Fruit fly (Drosophila melanogaster) whole organism, pupa: Measurements from ENCODE around the gene CG42869.

Source experiments
- CG10348 ChIP-seq: fragments of 200-800 bp; sonication (Bioruptor generic); IDR thresholded peaks from 2 replicates; pipeline ENCODE4 v1.3.6; 2022; ENCODE audit warnings: missing biosample characterization, missing genetic modification characterization
- CG32121 ChIP-seq: fragments of 200-800 bp; sonication (Bioruptor generic); IDR thresholded peaks from 2 replicates; pipeline ENCODE4 v1.3.6; 2022; ENCODE audit warnings: missing biosample characterization, missing genetic modification characterization
- CG34367 ChIP-seq: fragments of 200-800 bp; sonication (Bioruptor generic); optimal IDR thresholded peaks from 2 replicates; lab custom pipeline; 2018; ENCODE audit warnings: missing biosample characterization, mild to moderate bottlenecking, missing genetic modification characterization
- CG8301 ChIP-seq: fragments of 200-800 bp; sonication (Bioruptor generic); optimal IDR thresholded peaks from 2 replicates; lab custom pipeline; 2018; ENCODE audit warnings: missing biosample characterization, mild to moderate bottlenecking, missing genetic modification characterization
- D1 ChIP-seq: fragments of 200-800 bp; sonication (Bioruptor generic); optimal IDR thresholded peaks from 2 replicates; lab custom pipeline; 2018; ENCODE audit warnings: missing biosample characterization, mild to moderate bottlenecking, missing genetic modification characterization, moderate library complexity

DNA sequence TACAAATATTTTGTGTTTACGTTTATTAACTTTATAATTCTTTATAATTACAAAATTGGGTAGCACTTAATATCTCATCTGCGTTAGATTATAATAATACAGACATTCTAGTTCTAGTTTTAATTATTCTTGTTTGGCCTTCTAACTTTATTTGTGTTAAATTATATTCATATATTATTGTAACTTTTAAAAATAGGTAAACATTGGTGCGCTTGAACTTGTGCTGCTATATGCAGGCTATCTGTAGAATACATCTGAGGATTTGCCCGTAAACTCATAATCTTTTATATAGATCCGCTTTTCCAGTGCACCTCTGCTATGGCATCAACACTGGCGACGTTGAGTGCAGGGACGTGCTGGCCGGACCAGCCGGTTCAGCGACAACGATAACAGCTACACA, 14.2 kb downstream of the CG42869 start:
- TF ChIP-seq CG10348 (GFP tag; lab: Robert Waterston, UW) (no peak), CG32121 (GFP tag; lab: Robert Waterston, UW) (no peak), CG8301 (peak; percentile 37), CG34367 (tag; lab: Kevin White, UChicago) (no peak), D1 (no peak)
